Fruit fly (Drosophila melanogaster) whole organism, prepupa: ENCODE data around the gene CG3402.

ENCODE experiments used
- CG10631 ChIP-seq: fragments of 200-800 bp; sonication (Bioruptor generic); optimal IDR thresholded peaks from 2 replicates; lab custom pipeline; 2016; ENCODE audit warnings: missing biosample characterization, missing genetic modification characterization
- CG10669 ChIP-seq: fragments of 200-800 bp; sonication (Bioruptor generic); optimal IDR thresholded peaks from 3 replicates; lab custom pipeline; 2018; ENCODE audit warnings: missing biosample characterization, mild to moderate bottlenecking, missing genetic modification characterization, moderate library complexity
- CG11762 ChIP-seq: fragments of 200-800 bp; sonication (Bioruptor generic); optimal IDR thresholded peaks from 3 replicates; lab custom pipeline; 2016; ENCODE audit warnings: missing biosample characterization, missing genetic modification characterization; ENCODE audit not compliant: insufficient read depth
- CG11902 ChIP-seq: fragments of 200-800 bp; sonication (Bioruptor generic); optimal IDR thresholded peaks from 3 replicates; lab custom pipeline; 2016; ENCODE audit warnings: missing biosample characterization, missing genetic modification characterization
- CG15336 ChIP-seq: fragments of 200-800 bp; sonication (Bioruptor generic); IDR thresholded peaks from 2 replicates; pipeline ENCODE4 v1.3.6; 2022; ENCODE audit warnings: missing biosample characterization, missing genetic modification characterization
- CG1621 ChIP-seq: fragments of 200-800 bp; sonication (Bioruptor generic); optimal IDR thresholded peaks from 3 replicates; lab custom pipeline; 2018; ENCODE audit warnings: missing biosample characterization, mild to moderate bottlenecking, missing genetic modification characterization
- CG16779 ChIP-seq: fragments of 200-800 bp; sonication (Bioruptor generic); optimal IDR thresholded peaks from 3 replicates; lab custom pipeline; 2017; ENCODE audit warnings: missing biosample characterization, mild to moderate bottlenecking, missing genetic modification characterization
- CG3032 ChIP-seq: fragments of 200-800 bp; optimal IDR thresholded peaks from 2 replicates; lab custom pipeline; 2019; ENCODE audit warnings: missing biosample characterization, mild to moderate bottlenecking, missing genetic modification characterization, moderate library complexity
- CG31627 ChIP-seq: fragments of 200-800 bp; sonication (Bioruptor generic); optimal IDR thresholded peaks from 3 replicates; lab custom pipeline; 2016; ENCODE audit warnings: missing biosample characterization, missing genetic modification characterization
- CG32006 ChIP-seq: fragments of 200-800 bp; sonication (Bioruptor generic); optimal IDR thresholded peaks from 3 replicates; lab custom pipeline; 2017; ENCODE audit warnings: missing biosample characterization, mild to moderate bottlenecking, missing genetic modification characterization
- CG34406 ChIP-seq: fragments of 200-800 bp; sonication (Bioruptor generic); optimal IDR thresholded peaks from 3 replicates; lab custom pipeline; 2016; ENCODE audit warnings: missing biosample characterization, missing genetic modification characterization
- CG4318 ChIP-seq: fragments of 200-800 bp; sonication (Bioruptor generic); optimal IDR thresholded peaks from 3 replicates; lab custom pipeline; 2017; ENCODE audit warnings: missing biosample characterization, mild to moderate bottlenecking, missing genetic modification characterization
- CG6163 ChIP-seq: fragments of 200-800 bp; sonication (Bioruptor generic); IDR thresholded peaks from 3 replicates; pipeline ENCODE4 v1.3.6; 2022; ENCODE audit warnings: missing biosample characterization, missing genetic modification characterization
- CG6792 ChIP-seq: fragments of 200-800 bp; sonication (Bioruptor generic); optimal IDR thresholded peaks from 3 replicates; lab custom pipeline; 2016; ENCODE audit warnings: missing biosample characterization, missing genetic modification characterization
- CG6808 ChIP-seq: fragments of 200-800 bp; sonication (Bioruptor generic); optimal IDR thresholded peaks from 3 replicates; lab custom pipeline; 2017; ENCODE audit warnings: missing biosample characterization, missing genetic modification characterization, mild to moderate bottlenecking, moderate library complexity, missing genetic modification reagents
- CG6854 ChIP-seq: fragments of 200-800 bp; sonication (Bioruptor generic); optimal IDR thresholded peaks from 2 replicates; lab custom pipeline; 2017; ENCODE audit warnings: missing biosample characterization, mild to moderate bottlenecking, missing genetic modification characterization
- CG7368 ChIP-seq: fragments of 200-800 bp; sonication (Bioruptor generic); optimal IDR thresholded peaks from 3 replicates; lab custom pipeline; 2016; ENCODE audit warnings: missing biosample characterization, missing genetic modification characterization
- CG8119 ChIP-seq: fragments of 200-800 bp; sonication (Bioruptor generic); IDR thresholded peaks from 3 replicates; pipeline ENCODE4 v1.3.6; 2022; ENCODE audit warnings: missing biosample characterization, missing genetic modification characterization
- CG8632 ChIP-seq: fragments of 200-800 bp; sonication (Bioruptor generic); optimal IDR thresholded peaks from 3 replicates; lab custom pipeline; 2016; ENCODE audit warnings: missing biosample characterization, missing genetic modification characterization
- CG9139 ChIP-seq: fragments of 200-800 bp; sonication (Bioruptor generic); optimal IDR thresholded peaks from 3 replicates; lab custom pipeline; 2017; ENCODE audit warnings: missing biosample characterization, mild to moderate bottlenecking, missing genetic modification characterization
- Eip75B ChIP-seq: fragments of 200-800 bp; sonication (Bioruptor generic); optimal IDR thresholded peaks from 3 replicates; lab custom pipeline; 2016; ENCODE audit warnings: missing biosample characterization, missing genetic modification characterization
- Eip78C ChIP-seq: fragments of 200-800 bp; sonication (Bioruptor generic); peaks from one replicate; lab custom pipeline; 2016; ENCODE audit warnings: missing biosample characterization, missing genetic modification characterization
- Eip93F ChIP-seq: fragments of 200-800 bp; sonication (Bioruptor generic); optimal IDR thresholded peaks from 2 replicates; lab custom pipeline; 2016; ENCODE audit warnings: missing biosample characterization, mild to moderate bottlenecking, missing genetic modification characterization
- Ets21C ChIP-seq: fragments of 200-800 bp; sonication (Bioruptor generic); optimal IDR thresholded peaks from 3 replicates; lab custom pipeline; 2016; ENCODE audit warnings: missing biosample characterization, missing genetic modification characterization
- Ets96B ChIP-seq: fragments of 200-800 bp; optimal IDR thresholded peaks from 2 replicates; lab custom pipeline; 2019; ENCODE audit warnings: missing biosample characterization, mild to moderate bottlenecking, missing genetic modification characterization, moderate library complexity
- Gug ChIP-seq: fragments of 200-800 bp; sonication (Bioruptor generic); IDR thresholded peaks from 2 replicates; pipeline ENCODE4 v1.3.6; 2022; ENCODE audit warnings: missing biosample characterization, missing genetic modification characterization
- Hr38 ChIP-seq: sonication (Bioruptor generic); optimal IDR thresholded peaks from 2 replicates; lab custom pipeline; 2016; ENCODE audit warnings: missing biosample characterization, missing genetic modification characterization
- Hr39 ChIP-seq: fragments of 200-800 bp; sonication (Bioruptor generic); optimal IDR thresholded peaks from 2 replicates; lab custom pipeline; 2016; ENCODE audit warnings: missing biosample characterization, missing genetic modification characterization
- Lpt ChIP-seq: fragments of 200-800 bp; sonication (Bioruptor generic); optimal IDR thresholded peaks from 3 replicates; lab custom pipeline; 2016; ENCODE audit warnings: missing biosample characterization, missing genetic modification characterization
- Met ChIP-seq: fragments of 200-800 bp; sonication (Bioruptor generic); optimal IDR thresholded peaks from 3 replicates; lab custom pipeline; 2016; ENCODE audit warnings: missing biosample characterization, missing genetic modification characterization
- OdsH ChIP-seq: fragments of 200-800 bp; sonication (Bioruptor generic); optimal IDR thresholded peaks from 3 replicates; lab custom pipeline; 2016; ENCODE audit warnings: missing biosample characterization, missing genetic modification characterization
- Smox ChIP-seq: fragments of 200-800 bp; sonication (Bioruptor generic); optimal IDR thresholded peaks from 3 replicates; lab custom pipeline; 2016; ENCODE audit warnings: missing biosample characterization, missing genetic modification characterization
- Sox102F ChIP-seq: fragments of 200-800 bp; sonication (Bioruptor generic); optimal IDR thresholded peaks from 2 replicates; lab custom pipeline; 2016; ENCODE audit warnings: missing biosample characterization, mild to moderate bottlenecking, missing genetic modification characterization
- Sox15 ChIP-seq: fragments of 200-800 bp; sonication (Bioruptor generic); optimal IDR thresholded peaks from 3 replicates; lab custom pipeline; 2016; ENCODE audit warnings: missing biosample characterization, missing genetic modification characterization
- achi ChIP-seq: fragments of 200-800 bp; sonication (Bioruptor generic); optimal IDR thresholded peaks from 3 replicates; lab custom pipeline; 2016; ENCODE audit warnings: missing biosample characterization, missing genetic modification characterization
- acj6 ChIP-seq: fragments of 200-800 bp; sonication (Bioruptor generic); optimal IDR thresholded peaks from 3 replicates; lab custom pipeline; 2016; ENCODE audit warnings: missing biosample characterization, missing genetic modification characterization
- dac ChIP-seq: fragments of 200-800 bp; sonication (Bioruptor generic); optimal IDR thresholded peaks from 2 replicates; lab custom pipeline; 2017; ENCODE audit warnings: missing biosample characterization, mild to moderate bottlenecking, missing genetic modification characterization
- dsx ChIP-seq: fragments of 200-800 bp; optimal IDR thresholded peaks from 3 replicates; lab custom pipeline; 2019; ENCODE audit warnings: missing biosample characterization, mild to moderate bottlenecking, missing genetic modification characterization, moderate library complexity; ENCODE audit not compliant: poor library complexity, severe bottlenecking
- eg ChIP-seq: fragments of 200-800 bp; sonication (Bioruptor generic); IDR thresholded peaks from 3 replicates; pipeline ENCODE4 v1.3.6; 2022; ENCODE audit warnings: missing biosample characterization, missing genetic modification characterization
- esn ChIP-seq: fragments of 200-800 bp; sonication (Bioruptor generic); optimal IDR thresholded peaks from 2 replicates; lab custom pipeline; 2016; ENCODE audit warnings: missing biosample characterization, mild to moderate bottlenecking, missing genetic modification characterization, moderate library complexity
- fd59A ChIP-seq: fragments of 200-800 bp; sonication (Bioruptor generic); optimal IDR thresholded peaks from 2 replicates; lab custom pipeline; 2017; ENCODE audit warnings: missing biosample characterization, mild to moderate bottlenecking, missing genetic modification characterization, missing genetic modification reagents
- fd85E ChIP-seq: fragments of 200-800 bp; sonication (Bioruptor generic); optimal IDR thresholded peaks from 3 replicates; lab custom pipeline; 2016; ENCODE audit warnings: missing biosample characterization, missing genetic modification characterization
- fkh ChIP-seq: fragments of 200-800 bp; sonication (Bioruptor generic); optimal IDR thresholded peaks from 3 replicates; lab custom pipeline; 2017; ENCODE audit warnings: missing biosample characterization, mild to moderate bottlenecking, missing genetic modification characterization, moderate library complexity
- lz ChIP-seq: fragments of 200-800 bp; sonication (Bioruptor generic); optimal IDR thresholded peaks from 3 replicates; lab custom pipeline; 2016; ENCODE audit warnings: missing biosample characterization, missing genetic modification characterization
- net ChIP-seq: fragments of 200-800 bp; sonication (Bioruptor generic); optimal IDR thresholded peaks from 3 replicates; lab custom pipeline; 2016; ENCODE audit warnings: missing biosample characterization, missing genetic modification characterization
- pdm3 ChIP-seq: fragments of 200-800 bp; sonication (Bioruptor generic); optimal IDR thresholded peaks from 3 replicates; lab custom pipeline; 2016; ENCODE audit warnings: missing biosample characterization, missing genetic modification characterization
- salr ChIP-seq, 2 experiments: fragments of 200-800 bp; sonication (Bioruptor generic); optimal IDR thresholded peaks; 3 replicates each; lab custom pipeline; 2016 to 2018; ENCODE audit warnings: missing biosample characterization in 2 of 2, missing genetic modification characterization in 2 of 2, mild to moderate bottlenecking in 1 of 2
- spab ChIP-seq: fragments of 200-800 bp; sonication (Bioruptor generic); optimal IDR thresholded peaks from 2 replicates; lab custom pipeline; 2017; ENCODE audit warnings: missing biosample characterization, mild to moderate bottlenecking, missing genetic modification characterization, missing genetic modification reagents
- ss ChIP-seq, 2 experiments: fragments of 200-800 bp; sonication (Bioruptor generic); optimal IDR thresholded peaks; 2 replicates in 1 of 2; 3 replicates in 1 of 2; lab custom pipeline; 2017 to 2018; ENCODE audit warnings: mild to moderate bottlenecking in 2 of 2, missing biosample characterization in 2 of 2, missing genetic modification characterization in 2 of 2, moderate library complexity in 1 of 2
- svp ChIP-seq: fragments of 200-800 bp; sonication (Bioruptor generic); peaks from one replicate; lab custom pipeline; 2016; ENCODE audit warnings: missing biosample characterization, missing genetic modification characterization
- topi ChIP-seq: fragments of 200-800 bp; sonication (Bioruptor generic); optimal IDR thresholded peaks from 3 replicates; lab custom pipeline; 2016; ENCODE audit warnings: missing biosample characterization, missing genetic modification characterization
- vri ChIP-seq: fragments of 200-800 bp; sonication (Bioruptor generic); optimal IDR thresholded peaks from 3 replicates; lab custom pipeline; 2016; ENCODE audit warnings: missing biosample characterization, mild to moderate bottlenecking, missing genetic modification characterization

CG3402 gene

DNA sequence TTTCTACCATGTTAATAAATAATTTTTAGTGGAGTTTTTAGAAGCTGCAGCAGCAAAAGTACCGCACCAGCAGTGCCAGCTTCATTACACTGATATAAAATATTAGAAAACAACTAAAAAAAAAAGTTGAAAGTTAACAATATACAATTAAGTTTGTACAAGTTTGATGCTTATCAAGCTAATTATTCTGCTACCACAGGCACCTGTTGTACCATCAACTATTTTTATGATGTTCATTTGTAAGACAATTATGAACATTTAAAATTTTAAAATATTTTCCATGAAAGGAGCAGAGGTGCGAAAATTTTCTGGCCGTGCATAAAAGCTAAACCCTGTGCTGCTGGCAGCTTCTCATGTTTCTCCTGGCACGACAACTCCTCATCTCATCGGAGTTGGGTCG, 44.3 kb downstream of the CG3402 start:
- peak; percentile 76; the same call in 2 of the 3 replicates for TF ChIP-seq CG6163 (GFP tag; lab: Robert Waterston, UW)
- peak; percentile 87 for TF ChIP-seq Hr39
- peak; percentile 52 for TF ChIP-seq CG11762 (GFP tag; lab: Kevin White, UChicago)
- TF ChIP-seq esn, result peak; percentile 93
- TF ChIP-seq CG1621 (tag; lab: Kevin White, UChicago), result no peak
- peak; percentile 92 for TF ChIP-seq topi
- TF ChIP-seq CG3032 (tag; lab: Kevin White, UChicago), result peak; percentile 57
- TF ChIP-seq Met (GFP tag; lab: Kevin White, UChicago), result peak; percentile 93
- TF ChIP-seq fd59A, result peak; percentile 45
- peak; percentile 91 for TF ChIP-seq CG32006 (GFP tag; lab: Kevin White, UChicago)
- TF ChIP-seq salr (GFP tag; optimal IDR thresholded peaks at IDR 0.05; lab: Kevin White, UChicago), result peak in 1 of 2 experiments; percentile 74
- no peak for TF ChIP-seq CG9139 (GFP tag; lab: Kevin White, UChicago)
- TF ChIP-seq Eip93F (GFP tag; lab: Kevin White, UChicago), result peak; percentile 73
- peak; percentile 80 for TF ChIP-seq Eip75B
- peak; percentile 64 for TF ChIP-seq CG10669
- TF ChIP-seq CG8119 (GFP tag; lab: Robert Waterston, UW), result peak; percentile 82
- TF ChIP-seq eg (GFP tag; lab: Robert Waterston, UW), result peak; percentile 55
- TF ChIP-seq fkh (GFP tag; lab: Kevin White, UChicago), result no peak
- TF ChIP-seq CG11902, result peak; percentile 68
- TF ChIP-seq CG10631 (GFP tag; lab: Kevin White, UChicago), result peak; percentile 77
- peak; percentile 70 for TF ChIP-seq CG6792
- TF ChIP-seq acj6, result peak; percentile 77
- peak; percentile 8 for TF ChIP-seq Lpt (GFP tag; lab: Kevin White, UChicago)
- TF ChIP-seq Gug (GFP tag; lab: Robert Waterston, UW), result peak; percentile 47; the same call in 1 of the 2 replicates
- TF ChIP-seq fd85E (GFP tag; lab: Kevin White, UChicago), result peak; percentile 56
- TF ChIP-seq CG8632 (GFP tag; lab: Kevin White, UChicago), result peak; percentile 45
- TF ChIP-seq CG15336 (GFP tag; lab: Robert Waterston, UW), result peak; percentile 85
- TF ChIP-seq Hr38 (GFP tag; lab: Kevin White, UChicago), result no peak
- peak; percentile 59 for TF ChIP-seq dsx (GFP tag; lab: Kevin White, UChicago)
- peak; percentile 44 for TF ChIP-seq CG16779 (tag; lab: Kevin White, UChicago)
- TF ChIP-seq spab, result peak; percentile 60
- peak; percentile 88 for TF ChIP-seq vri (GFP tag; lab: Kevin White, UChicago)
- TF ChIP-seq Smox (GFP tag; lab: Kevin White, UChicago), result peak; percentile 89
- TF ChIP-seq achi (GFP tag; lab: Kevin White, UChicago), result peak; percentile 77
- peak; percentile 48 to 70 for TF ChIP-seq ss (GFP tag; optimal IDR thresholded peaks at IDR 0.05; lab: Kevin White, UChicago)
- peak; percentile 61 for TF ChIP-seq Ets96B (tag; lab: Kevin White, UChicago)
- peak; percentile 81 for TF ChIP-seq Ets21C (GFP tag; lab: Kevin White, UChicago)
- peak; percentile 73 for TF ChIP-seq net
- peak; percentile 93 for TF ChIP-seq Sox102F
- TF ChIP-seq CG31627, result peak; percentile 88
- TF ChIP-seq lz (GFP tag; lab: Kevin White, UChicago), result peak; percentile 89
- peak; percentile 70 for TF ChIP-seq dac (GFP tag; lab: Kevin White, UChicago)
- peak; percentile 33 for TF ChIP-seq CG7368
- TF ChIP-seq OdsH, result peak; percentile 83
- peak; percentile 95 for TF ChIP-seq Eip78C (GFP tag; lab: Kevin White, UChicago)
- peak; percentile 80 for TF ChIP-seq pdm3 (GFP tag; lab: Kevin White, UChicago)
- peak; percentile 95 for TF ChIP-seq svp (GFP tag; lab: Kevin White, UChicago)
- TF ChIP-seq CG6808, result peak; percentile 82
- TF ChIP-seq Sox15, result peak; percentile 36
- TF ChIP-seq CG34406 (GFP tag; lab: Kevin White, UChicago), result peak; percentile 66
- TF ChIP-seq CG6854 (GFP tag; lab: Kevin White, UChicago), result peak; percentile 82
- TF ChIP-seq CG4318 (GFP tag; lab: Kevin White, UChicago), result peak; percentile 77
